Fruit fly (Drosophila melanogaster) whole organism, prepupa: ENCODE results near the gene CG13008.

Source experiments
- Blimp-1 ChIP-seq: fragments of 200-800 bp; sonication (Bioruptor generic); optimal IDR thresholded peaks from 3 replicates; lab custom pipeline; 2017; ENCODE audit warnings: missing biosample characterization, missing genetic modification characterization, mild to moderate bottlenecking, moderate library complexity, missing genetic modification reagents
- CG3919 ChIP-seq: fragments of 200-800 bp; sonication (Bioruptor generic); optimal IDR thresholded peaks from 3 replicates; lab custom pipeline; 2016; ENCODE audit warnings: missing biosample characterization, missing genetic modification characterization
- CG4318 ChIP-seq: fragments of 200-800 bp; sonication (Bioruptor generic); optimal IDR thresholded peaks from 3 replicates; lab custom pipeline; 2017; ENCODE audit warnings: missing biosample characterization, mild to moderate bottlenecking, missing genetic modification characterization
- CG6854 ChIP-seq: fragments of 200-800 bp; sonication (Bioruptor generic); optimal IDR thresholded peaks from 2 replicates; lab custom pipeline; 2017; ENCODE audit warnings: missing biosample characterization, mild to moderate bottlenecking, missing genetic modification characterization
- CG8119 ChIP-seq: fragments of 200-800 bp; sonication (Bioruptor generic); IDR thresholded peaks from 3 replicates; pipeline ENCODE4 v1.3.6; 2022; ENCODE audit warnings: missing biosample characterization, missing genetic modification characterization
- CG8632 ChIP-seq: fragments of 200-800 bp; sonication (Bioruptor generic); optimal IDR thresholded peaks from 3 replicates; lab custom pipeline; 2016; ENCODE audit warnings: missing biosample characterization, missing genetic modification characterization
- Eip78C ChIP-seq: fragments of 200-800 bp; sonication (Bioruptor generic); peaks from one replicate; lab custom pipeline; 2016; ENCODE audit warnings: missing biosample characterization, missing genetic modification characterization
- Hr38 ChIP-seq: sonication (Bioruptor generic); optimal IDR thresholded peaks from 2 replicates; lab custom pipeline; 2016; ENCODE audit warnings: missing biosample characterization, missing genetic modification characterization
- OdsH ChIP-seq: fragments of 200-800 bp; sonication (Bioruptor generic); optimal IDR thresholded peaks from 3 replicates; lab custom pipeline; 2016; ENCODE audit warnings: missing biosample characterization, missing genetic modification characterization
- Smox ChIP-seq: fragments of 200-800 bp; sonication (Bioruptor generic); optimal IDR thresholded peaks from 3 replicates; lab custom pipeline; 2016; ENCODE audit warnings: missing biosample characterization, missing genetic modification characterization
- cyc ChIP-seq: fragments of 200-800 bp; sonication (Bioruptor generic); optimal IDR thresholded peaks from 3 replicates; lab custom pipeline; 2016; ENCODE audit warnings: missing biosample characterization, missing genetic modification characterization
- eg ChIP-seq: fragments of 200-800 bp; sonication (Bioruptor generic); IDR thresholded peaks from 3 replicates; pipeline ENCODE4 v1.3.6; 2022; ENCODE audit warnings: missing biosample characterization, missing genetic modification characterization

dm6 chrX:16736180-16736579, 25.1 kb downstream of the CG13008 start:
- no peak for TF ChIP-seq CG6854 (GFP tag; lab: Kevin White, UChicago)
- TF ChIP-seq Smox (GFP tag; lab: Kevin White, UChicago) = no peak
- no peak for TF ChIP-seq OdsH (GFP tag; lab: Kevin White, UChicago)
- TF ChIP-seq CG3919 (GFP tag; lab: Kevin White, UChicago) = no peak
- TF ChIP-seq eg (GFP tag; lab: Robert Waterston, UW) = no peak
- TF ChIP-seq CG8632 (GFP tag; lab: Kevin White, UChicago) = no peak
- TF ChIP-seq cyc = no peak
- TF ChIP-seq CG4318 (GFP tag; lab: Kevin White, UChicago) = no peak
- no peak for TF ChIP-seq Eip78C (GFP tag; lab: Kevin White, UChicago)
- TF ChIP-seq Blimp-1 (GFP tag; lab: Kevin White, UChicago) = no peak
- no peak for TF ChIP-seq CG8119 (GFP tag; lab: Robert Waterston, UW)
- no peak for TF ChIP-seq Hr38 (GFP tag; lab: Kevin White, UChicago)
